Fruit fly (Drosophila melanogaster) whole organism, embryonic: ENCODE results near the gene nod.

Experiments
- CG12744 ChIP-seq: fragments of 200-800 bp; sonication (Bioruptor generic); optimal IDR thresholded peaks from 2 replicates; lab custom pipeline; 2016; ENCODE audit warnings: missing biosample characterization, missing genetic modification characterization
- CG15479 ChIP-seq: fragments of 200-800 bp; sonication (Bioruptor generic); optimal IDR thresholded peaks from 3 replicates; lab custom pipeline; 2019; ENCODE audit warnings: missing biosample characterization, mild to moderate bottlenecking, missing genetic modification characterization, moderate library complexity
- CG1832 ChIP-seq: fragments of 200-800 bp; sonication (Bioruptor generic); optimal IDR thresholded peaks from 2 replicates; lab custom pipeline; 2017; ENCODE audit warnings: missing biosample characterization, mild to moderate bottlenecking, missing genetic modification characterization, inconsistent platforms
- CG2199 ChIP-seq: fragments of 200-800 bp; sonication (Bioruptor generic); IDR thresholded peaks from 3 replicates; pipeline ENCODE4 v1.3.6; 2022; ENCODE audit warnings: missing biosample characterization, missing genetic modification characterization
- CG31365 ChIP-seq: fragments of 200-800 bp; sonication (Bioruptor generic); optimal IDR thresholded peaks from 2 replicates; lab custom pipeline; 2018; ENCODE audit warnings: missing biosample characterization, mild to moderate bottlenecking, missing genetic modification characterization
- CG31388 ChIP-seq: fragments of 200-800 bp; sonication (Bioruptor generic); optimal IDR thresholded peaks from 2 replicates; lab custom pipeline; 2016; ENCODE audit warnings: missing biosample characterization, missing genetic modification characterization
- CG3407 ChIP-seq: fragments of 200-800 bp; sonication (Bioruptor generic); optimal IDR thresholded peaks from 2 replicates; lab custom pipeline; 2018; ENCODE audit warnings: missing biosample characterization, mild to moderate bottlenecking, missing genetic modification characterization
- CG3995 ChIP-seq: fragments of 200-800 bp; sonication (Bioruptor generic); optimal IDR thresholded peaks from 3 replicates; lab custom pipeline; 2016; ENCODE audit warnings: missing biosample characterization, missing genetic modification characterization
- CG43689 ChIP-seq: fragments of 200-800 bp; sonication (Bioruptor generic); IDR thresholded peaks from 2 replicates; pipeline ENCODE4 v1.3.6; 2022; ENCODE audit warnings: missing biosample characterization, missing genetic modification characterization
- CG4424 ChIP-seq: fragments of 200-800 bp; sonication (Bioruptor generic); optimal IDR thresholded peaks from 3 replicates; lab custom pipeline; 2016; ENCODE audit warnings: missing biosample characterization, missing genetic modification characterization
- CG4707 ChIP-seq: fragments of 200-800 bp; sonication (Bioruptor generic); optimal IDR thresholded peaks from 2 replicates; lab custom pipeline; 2018; ENCODE audit warnings: missing biosample characterization, mild to moderate bottlenecking, missing genetic modification characterization, moderate library complexity
- CG6272 ChIP-seq: fragments of 200-800 bp; sonication (Bioruptor generic); IDR thresholded peaks from 2 replicates; pipeline ENCODE4 v1.3.6; 2022; ENCODE audit warnings: missing biosample characterization, missing genetic modification characterization
- CG7271 ChIP-seq: fragments of 200-800 bp; sonication (Bioruptor generic); optimal IDR thresholded peaks from 2 replicates; lab custom pipeline; 2018; ENCODE audit warnings: missing biosample characterization, mild to moderate bottlenecking, missing genetic modification characterization, moderate library complexity
- CG7963 ChIP-seq: fragments of 200-800 bp; sonication (Bioruptor generic); IDR thresholded peaks from 3 replicates; pipeline ENCODE4 v1.3.6; 2022; ENCODE audit warnings: missing biosample characterization, missing genetic modification characterization; ENCODE audit not compliant: partially characterized antibody
- CG7987 ChIP-seq: fragments of 200-800 bp; sonication (Bioruptor generic); optimal IDR thresholded peaks from 2 replicates; lab custom pipeline; 2018; ENCODE audit warnings: missing biosample characterization, mild to moderate bottlenecking, missing genetic modification characterization, moderate library complexity
- CG8765 ChIP-seq: fragments of 200-800 bp; sonication (Bioruptor generic); IDR thresholded peaks from 2 replicates; pipeline ENCODE4 v1.3.6; 2022; ENCODE audit warnings: missing biosample characterization, missing genetic modification characterization
- CG9215 ChIP-seq: fragments of 200-800 bp; sonication (Bioruptor generic); IDR thresholded peaks from 2 replicates; pipeline ENCODE4 v1.3.6; 2022; ENCODE audit warnings: missing biosample characterization, missing genetic modification characterization
- CrebB ChIP-seq: fragments of 200-800 bp; sonication (Bioruptor generic); optimal IDR thresholded peaks from 3 replicates; lab custom pipeline; 2018; ENCODE audit warnings: missing biosample characterization, mild to moderate bottlenecking, missing genetic modification characterization
- Dll ChIP-seq: fragments of 200-800 bp; sonication (Bioruptor generic); IDR thresholded peaks from 4 replicates; pipeline ENCODE4 v1.3.6; 2022; ENCODE audit warnings: missing biosample characterization, missing genetic modification characterization; ENCODE audit not compliant: partially characterized antibody
- Gsc ChIP-seq: fragments of 200-800 bp; sonication (Bioruptor generic); IDR thresholded peaks from 2 replicates; pipeline ENCODE4 v1.3.6; 2022; ENCODE audit warnings: missing biosample characterization, missing genetic modification characterization
- H15 ChIP-seq: fragments of 200-800 bp; sonication (Bioruptor generic); IDR thresholded peaks from 3 replicates; pipeline ENCODE4 v1.3.6; 2022; ENCODE audit warnings: missing biosample characterization, missing genetic modification characterization
- MBD-R2 ChIP-seq: fragments of 200-800 bp; sonication (Bioruptor generic); IDR thresholded peaks from 2 replicates; pipeline ENCODE4 v1.3.6; 2022; ENCODE audit warnings: missing biosample characterization, missing genetic modification characterization
- Nf-YB ChIP-seq: fragments of 200-800 bp; sonication (Bioruptor generic); optimal IDR thresholded peaks from 3 replicates; lab custom pipeline; 2019; ENCODE audit warnings: missing biosample characterization, mild to moderate bottlenecking, missing genetic modification characterization, moderate library complexity
- Optix ChIP-seq: fragments of 200-800 bp; sonication (Bioruptor generic); IDR thresholded peaks from 3 replicates; pipeline ENCODE4 v1.3.6; 2022; ENCODE audit warnings: missing biosample characterization, missing genetic modification characterization
- PHDP ChIP-seq: fragments of 200-800 bp; sonication (Bioruptor generic); optimal IDR thresholded peaks from 3 replicates; lab custom pipeline; 2018; ENCODE audit warnings: missing biosample characterization, mild to moderate bottlenecking, missing genetic modification characterization, moderate library complexity
- Pdp1 ChIP-seq, 2 experiments: fragments of 200-800 bp; sonication (Bioruptor generic); optimal IDR thresholded peaks; 3 replicates each; lab custom pipeline; 2016; ENCODE audit warnings: missing biosample characterization in 2 of 2, missing genetic modification characterization in 2 of 2, mild to moderate bottlenecking in 1 of 2, moderate library complexity in 1 of 2
- Scr ChIP-seq: fragments of 200-800 bp; sonication (Bioruptor generic); IDR thresholded peaks from 2 replicates; pipeline ENCODE4 v1.3.6; 2022; ENCODE audit warnings: missing biosample characterization, missing genetic modification characterization; ENCODE audit not compliant: partially characterized antibody
- Stat92E ChIP-seq, 3 experiments: fragments of >200 bp in 2 of 3; fragments of 200-800 bp in 1 of 3; sonication (Bioruptor generic) in 1 of 3; optimal IDR thresholded peaks; 2 replicates each; lab custom pipeline; 2017 to 2019; ENCODE audit warnings: missing biosample characterization in 3 of 3, missing genetic modification characterization in 3 of 3, mild to moderate bottlenecking in 1 of 3, moderate library complexity in 1 of 3
- Tbp ChIP-seq: fragments of >200 bp; optimal IDR thresholded peaks from 2 replicates; lab custom pipeline; 2018; ENCODE audit warnings: missing biosample characterization, missing genetic modification characterization
- Xrp1 ChIP-seq: fragments of 200-800 bp; sonication (Bioruptor generic); IDR thresholded peaks from 2 replicates; pipeline ENCODE4 v1.3.6; 2022; ENCODE audit warnings: missing biosample characterization, missing genetic modification characterization
- bab2 ChIP-seq: fragments of 200-800 bp; sonication (Bioruptor generic); optimal IDR thresholded peaks from 2 replicates; lab custom pipeline; 2016; ENCODE audit warnings: missing biosample characterization, missing genetic modification characterization
- chif ChIP-seq, 2 experiments: fragments of 200-800 bp; sonication (Bioruptor generic); optimal IDR thresholded peaks; 3 replicates each; lab custom pipeline; 2016; ENCODE audit warnings: missing biosample characterization in 2 of 2, missing genetic modification characterization in 2 of 2
- crol ChIP-seq: fragments of 200-800 bp; sonication (Bioruptor generic); IDR thresholded peaks from 2 replicates; pipeline ENCODE4 v1.3.6; 2022; ENCODE audit warnings: missing biosample characterization, missing genetic modification characterization
- da ChIP-seq: fragments of 200-800 bp; sonication (Bioruptor generic); optimal IDR thresholded peaks from 2 replicates; lab custom pipeline; 2016; ENCODE audit warnings: missing biosample characterization, missing genetic modification characterization
- dm ChIP-seq: fragments of 200-800 bp; sonication (Bioruptor generic); optimal IDR thresholded peaks from 3 replicates; lab custom pipeline; 2016; ENCODE audit warnings: missing biosample characterization, missing genetic modification characterization
- en ChIP-seq: fragments of 200-800 bp; sonication (Bioruptor generic); optimal IDR thresholded peaks from 2 replicates; lab custom pipeline; 2016; ENCODE audit warnings: missing biosample characterization, missing genetic modification characterization
- fd64A ChIP-seq: fragments of 200-800 bp; sonication (Bioruptor generic); optimal IDR thresholded peaks from 3 replicates; lab custom pipeline; 2018; ENCODE audit warnings: missing biosample characterization, mild to moderate bottlenecking, missing genetic modification characterization
- gcm ChIP-seq: fragments of 200-800 bp; sonication (Bioruptor generic); optimal IDR thresholded peaks from 2 replicates; lab custom pipeline; 2019; ENCODE audit warnings: missing biosample characterization, mild to moderate bottlenecking, missing genetic modification characterization, moderate library complexity
- grau ChIP-seq: fragments of 200-800 bp; optimal IDR thresholded peaks from 3 replicates; lab custom pipeline; 2019; ENCODE audit warnings: missing biosample characterization, mild to moderate bottlenecking, missing genetic modification characterization, moderate library complexity
- gro ChIP-seq: fragments of 200-800 bp; sonication (Bioruptor generic); optimal IDR thresholded peaks from 2 replicates; lab custom pipeline; 2016; ENCODE audit warnings: missing biosample characterization, missing genetic modification characterization
- hth ChIP-seq: fragments of >200 bp; optimal IDR thresholded peaks from 2 replicates; lab custom pipeline; 2017; ENCODE audit warnings: inconsistent platforms
- jumu ChIP-seq: fragments of 200-800 bp; sonication (Bioruptor generic); optimal IDR thresholded peaks from 3 replicates; lab custom pipeline; 2016; ENCODE audit warnings: missing biosample characterization, missing genetic modification characterization
- klu ChIP-seq: fragments of 200-800 bp; sonication (Bioruptor generic); IDR thresholded peaks from 2 replicates; pipeline ENCODE4 v1.3.6; 2022; ENCODE audit warnings: missing biosample characterization, missing genetic modification characterization
- lbe ChIP-seq: fragments of 200-800 bp; sonication (Bioruptor generic); optimal IDR thresholded peaks from 2 replicates; lab custom pipeline; 2016; ENCODE audit warnings: missing biosample characterization, mild to moderate bottlenecking, missing genetic modification characterization
- lov ChIP-seq, 2 experiments: fragments of 200-800 bp in 1 of 2; fragments of >200 bp in 1 of 2; sonication (Bioruptor generic) in 1 of 2; IDR thresholded peaks in 1 of 2; optimal IDR thresholded peaks in 1 of 2; 2 replicates in 1 of 2; 3 replicates in 1 of 2; pipeline versions ENCODE4 v1.3.6 to Lab custom; 2017 to 2022; ENCODE audit warnings: missing biosample characterization in 1 of 2, missing genetic modification characterization in 1 of 2
- odd ChIP-seq: fragments of 200-800 bp; sonication (Bioruptor generic); optimal IDR thresholded peaks from 2 replicates; lab custom pipeline; 2017; ENCODE audit warnings: missing biosample characterization, mild to moderate bottlenecking, missing genetic modification characterization
- pho ChIP-seq: fragments of 200-800 bp; sonication (Bioruptor generic); optimal IDR thresholded peaks from 2 replicates; lab custom pipeline; 2016; ENCODE audit warnings: missing biosample characterization, missing genetic modification characterization
- phol ChIP-seq: fragments of 200-800 bp; sonication (Bioruptor generic); optimal IDR thresholded peaks from 3 replicates; lab custom pipeline; 2018; ENCODE audit warnings: missing biosample characterization, mild to moderate bottlenecking, missing genetic modification characterization, moderate library complexity
- slbo ChIP-seq: fragments of 200-800 bp; sonication (Bioruptor generic); IDR thresholded peaks from 2 replicates; pipeline ENCODE4 v1.3.6; 2022; ENCODE audit warnings: missing biosample characterization, missing genetic modification characterization
- yki ChIP-seq: fragments of >200 bp; optimal IDR thresholded peaks from 3 replicates; lab custom pipeline; 2018

nod gene

DNA sequence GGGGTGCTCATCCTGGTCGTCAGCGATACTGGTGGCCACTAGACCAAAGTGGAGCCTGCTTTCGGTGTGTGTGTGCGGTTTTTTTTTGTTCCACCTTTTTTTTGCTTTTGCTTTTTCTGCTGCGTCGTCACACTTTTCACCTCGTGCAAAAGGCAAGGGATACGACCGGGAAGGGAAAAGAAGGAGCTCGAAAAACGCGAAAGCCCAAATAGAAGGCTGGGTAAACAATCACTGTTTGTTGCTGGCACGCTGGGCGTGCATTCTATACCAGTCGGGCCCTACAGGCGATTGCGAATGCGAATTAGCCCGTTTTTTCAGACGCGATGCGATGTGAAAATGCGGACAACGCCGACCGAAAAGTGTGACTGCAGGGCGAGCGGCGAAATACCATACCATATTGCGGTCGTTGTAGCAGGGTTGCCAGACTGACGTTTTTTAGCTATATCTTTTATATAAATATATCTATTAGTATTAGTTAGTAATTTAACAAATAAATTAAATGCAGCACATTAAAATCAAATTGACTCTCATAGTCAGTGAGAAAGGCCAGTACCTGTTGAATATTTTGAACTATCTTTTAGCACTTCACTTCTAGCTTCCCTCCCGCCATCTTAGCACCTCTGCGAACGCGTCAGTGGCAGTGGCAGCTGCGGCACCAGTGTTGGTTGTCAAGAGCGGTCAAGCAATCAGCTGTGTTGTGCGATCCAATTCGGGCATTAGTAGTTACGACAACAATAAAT lies 10.4 kb upstream of the nod start, which contains the start of the genes Polr2A and CG11699 (continued):
- peak; percentile 81 for TF ChIP-seq MBD-R2 (GFP tag; lab: Robert Waterston, UW)
- TF ChIP-seq hth (lab: Kevin White, UChicago): no peak
- no peak for TF ChIP-seq Gsc (GFP tag; lab: Robert Waterston, UW)
- TF ChIP-seq gcm (GFP tag; lab: Kevin White, UChicago): no peak
- no peak for TF ChIP-seq CG4707 (GFP tag; lab: Kevin White, UChicago)
- no peak for TF ChIP-seq Dll (GFP tag; lab: Robert Waterston, UW)
- no peak for TF ChIP-seq CG31365 (tag; lab: Kevin White, UChicago)
- TF ChIP-seq Tbp (GFP tag; lab: Kevin White, UChicago): no peak
- peak; percentile 34 for TF ChIP-seq jumu (GFP tag; lab: Kevin White, UChicago)
- no peak for TF ChIP-seq en
- no peak for TF ChIP-seq CG7963 (GFP tag; lab: Robert Waterston, UW)
- TF ChIP-seq crol (GFP tag; lab: Robert Waterston, UW): no peak
- TF ChIP-seq slbo: peak; percentile 62; the same call in 1 of the 2 replicates
- no peak for TF ChIP-seq Stat92E (GFP tag; optimal IDR thresholded peaks at IDR 0.05; lab: Kevin White, UChicago)
- TF ChIP-seq CG8765 (GFP tag; lab: Robert Waterston, UW): no peak
- peak in 1 of 2 experiments; percentile 44 for TF ChIP-seq Pdp1 (GFP tag; optimal IDR thresholded peaks at IDR 0.05; lab: Kevin White, UChicago)
- 0 out of 2 replicates have a peak, but pooled peaks have one; percentile 26 for TF ChIP-seq Xrp1 (GFP tag; lab: Robert Waterston, UW)
- TF ChIP-seq CG6272 (GFP tag; lab: Robert Waterston, UW): no peak; the same call in 1 of the 2 replicates
- no peak for TF ChIP-seq CG43689
- no peak for TF ChIP-seq Scr
- TF ChIP-seq CG4424 (GFP tag; lab: Kevin White, UChicago): peak; percentile 21
- TF ChIP-seq CG3407: no peak
- no peak for TF ChIP-seq CG31388 (GFP tag; lab: Kevin White, UChicago)
- TF ChIP-seq CG3995: peak; percentile 42
- TF ChIP-seq CG1832: no peak
- TF ChIP-seq CrebB (tag; lab: Kevin White, UChicago): no peak
- no peak for TF ChIP-seq CG12744
- TF ChIP-seq H15: no peak
- TF ChIP-seq lov (optimal IDR thresholded peaks at IDR 0.05; lab: Kevin White, UChicago): no peak
- no peak for TF ChIP-seq lov (GFP tag; IDR thresholded peaks at IDR 0.05; lab: Robert Waterston, UW)
- no peak for TF ChIP-seq CG7987
- TF ChIP-seq CG7271 (tag; lab: Kevin White, UChicago): no peak
- TF ChIP-seq Optix (GFP tag; lab: Robert Waterston, UW): no peak
- TF ChIP-seq chif (GFP tag; optimal IDR thresholded peaks at IDR 0.05; lab: Kevin White, UChicago): no peak
- TF ChIP-seq lbe: peak; percentile 44
- TF ChIP-seq pho: no peak
- TF ChIP-seq grau (tag; lab: Kevin White, UChicago): peak; percentile 58
- TF ChIP-seq yki: no peak
- peak; percentile 76 for TF ChIP-seq phol
- TF ChIP-seq CG2199: no peak
- no peak for TF ChIP-seq odd
- TF ChIP-seq CG15479: peak; percentile 36
- TF ChIP-seq dm (GFP tag; lab: Kevin White, UChicago): peak; percentile 18
- TF ChIP-seq gro (GFP tag; lab: Kevin White, UChicago): no peak
- peak; percentile 5 for TF ChIP-seq Nf-YB (GFP tag; lab: Kevin White, UChicago)
- no peak for TF ChIP-seq bab2 (GFP tag; lab: Kevin White, UChicago)
- peak; percentile 33 for TF ChIP-seq CG9215
- TF ChIP-seq da (GFP tag; lab: Kevin White, UChicago): no peak
- TF ChIP-seq klu (GFP tag; lab: Robert Waterston, UW): no peak
- TF ChIP-seq PHDP (tag; lab: Kevin White, UChicago): no peak
- TF ChIP-seq fd64A (GFP tag; lab: Kevin White, UChicago): no peak
